Worm (Caenorhabditis elegans) whole organism, L4 larva: Measurements from ENCODE around the gene C50D2.1.

Experiments used
- F49E8.2 ChIP-seq: sonication (generic microtip); optimal IDR thresholded peaks from 2 replicates; lab custom pipeline; 2016; ENCODE audit warnings: missing compliant biosample characterization, mild to moderate bottlenecking, missing genetic modification characterization, borderline replicate concordance
- R02D3.7 ChIP-seq: fragments of 150-350 bp; sonication (generic microtip); optimal IDR thresholded peaks from 3 replicates; lab custom pipeline; 2014; ENCODE audit warnings: missing biosample characterization, missing genetic modification characterization
- Y105C5A.15 ChIP-seq: fragments of 200-800 bp; sonication (Bioruptor generic); IDR thresholded peaks from 2 replicates; pipeline ENCODE4 v1.3.6; 2022; ENCODE audit warnings: missing genetic modification characterization, missing compliant biosample characterization
- ama-1 ChIP-seq: fragments of 150-350 bp; optimal IDR thresholded peaks from 2 replicates; lab custom pipeline; 2014; ENCODE audit warnings: inconsistent platforms, mixed read lengths
- nhr-6 ChIP-seq: fragments of 150-350 bp; optimal IDR thresholded peaks from 2 replicates; lab custom pipeline; 2014; ENCODE audit warnings: missing biosample characterization, missing genetic modification characterization
- pqm-1 ChIP-seq: sonication (generic microtip); optimal IDR thresholded peaks from 2 replicates; lab custom pipeline; 2017; ENCODE audit warnings: missing biosample characterization, missing genetic modification characterization
- set-16 ChIP-seq: fragments of 200-800 bp; sonication (Bioruptor generic); IDR thresholded peaks from 2 replicates; pipeline ENCODE4 v1.3.6; 2022; ENCODE audit warnings: missing genetic modification reagents, missing genetic modification characterization, missing compliant biosample characterization
- unc-130 ChIP-seq: sonication (generic microtip); optimal IDR thresholded peaks from 2 replicates; lab custom pipeline; 2016; ENCODE audit warnings: missing genetic modification reagents, missing genetic modification characterization, missing compliant biosample characterization
- unc-62 ChIP-seq, 3 experiments: fragments of 150-350 bp in 1 of 3; sonication (generic microtip); optimal IDR thresholded peaks in 2 of 3; peaks in 1 of 3; 1 replicate in 1 of 3; 2 replicates in 2 of 3; lab custom pipeline; 2014 to 2017; ENCODE audit warnings: missing biosample characterization in 3 of 3, missing genetic modification characterization in 3 of 3, missing genetic modification reagents in 3 of 3, missing genotype in 1 of 3
- ztf-11 ChIP-seq: fragments of 150-350 bp; optimal IDR thresholded peaks from 2 replicates; lab custom pipeline; 2014; ENCODE audit warnings: missing biosample characterization, missing genetic modification characterization

- no peak for TF ChIP-seq ama-1 (lab: Kevin White, UChicago)
- no peak for TF ChIP-seq set-16
- TF ChIP-seq nhr-6 (tag; lab: Kevin White, UChicago), result no peak
- no peak for TF ChIP-seq Y105C5A.15 (GFP tag; lab: Robert Waterston, UW)
- no peak for TF ChIP-seq ztf-11
- TF ChIP-seq F49E8.2, result no peak
- peak in 1 of 2 experiments; percentile 71 for TF ChIP-seq unc-62 (GFP tag; optimal IDR thresholded peaks at IDR 0.05 in 1 of 2; lab: Kevin White, UChicago)
- no peak for TF ChIP-seq unc-62 (tag; optimal IDR thresholded peaks at IDR 0.05; lab: Kevin White, UChicago)
- no peak for TF ChIP-seq unc-130 (GFP tag; lab: Kevin White, UChicago)
- TF ChIP-seq R02D3.7 (tag; lab: Kevin White, UChicago), result no peak
- peak; percentile 13 for TF ChIP-seq pqm-1
Observed at ce11 chrII:112231-112630, 864 bp downstream of the C50D2.1 start.
